Worm (Caenorhabditis elegans): ENCODE results near the gene hmg-11.

- TF ChIP-seq ama-1 (optimal IDR thresholded peaks at IDR 0.05) (no peak), tra-4 (tag; optimal IDR thresholded peaks at IDR 0.05) (no peak), B0310.2 (tag; optimal IDR thresholded peaks at IDR 0.05) (no peak), tbx-11 (GFP tag; IDR thresholded peaks at IDR 0.05) (no peak), F13C5.2 (tag; optimal IDR thresholded peaks at IDR 0.05) (no peak)
Measured at ce11 chrII:4674188-4674587, 1.3 kb downstream of the hmg-11 start.
